Fruit fly (Drosophila melanogaster) whole organism, pupa: ENCODE results near the gene nrv2.

Experiments
- CG10348 ChIP-seq: fragments of 200-800 bp; sonication (Bioruptor generic); IDR thresholded peaks from 2 replicates; pipeline ENCODE4 v1.3.6; 2022; ENCODE audit warnings: missing biosample characterization, missing genetic modification characterization
- CG14655 ChIP-seq: fragments of 200-800 bp; sonication (Bioruptor generic); optimal IDR thresholded peaks from 3 replicates; lab custom pipeline; 2017; ENCODE audit warnings: mild to moderate bottlenecking, missing biosample characterization, missing genetic modification reagents, missing genetic modification characterization
- CG15710 ChIP-seq: fragments of 200-800 bp; sonication (Bioruptor generic); optimal IDR thresholded peaks from 2 replicates; lab custom pipeline; 2018; ENCODE audit warnings: missing biosample characterization, mild to moderate bottlenecking, missing genetic modification characterization, moderate library complexity
- CG17806 ChIP-seq: fragments of 200-800 bp; sonication (Bioruptor generic); optimal IDR thresholded peaks from 2 replicates; lab custom pipeline; 2018; ENCODE audit warnings: missing biosample characterization, mild to moderate bottlenecking, missing genetic modification characterization, moderate library complexity
- CG32121 ChIP-seq: fragments of 200-800 bp; sonication (Bioruptor generic); IDR thresholded peaks from 2 replicates; pipeline ENCODE4 v1.3.6; 2022; ENCODE audit warnings: missing biosample characterization, missing genetic modification characterization
- EcR ChIP-seq: fragments of 200-800 bp; sonication (Bioruptor generic); optimal IDR thresholded peaks from 3 replicates; lab custom pipeline; 2019; ENCODE audit warnings: missing biosample characterization, missing genetic modification characterization, mild to moderate bottlenecking, moderate library complexity, missing genetic modification reagents
- Pif1A ChIP-seq: fragments of 200-800 bp; sonication (Bioruptor generic); optimal IDR thresholded peaks from 3 replicates; lab custom pipeline; 2016; ENCODE audit warnings: missing biosample characterization, missing genetic modification characterization
- fd96Ca ChIP-seq: fragments of 200-800 bp; sonication (Bioruptor generic); IDR thresholded peaks from 3 replicates; pipeline ENCODE4 v1.3.6; 2022; ENCODE audit warnings: missing biosample characterization, missing genetic modification characterization
- gl ChIP-seq: fragments of 200-800 bp; sonication (Bioruptor generic); optimal IDR thresholded peaks from 2 replicates; lab custom pipeline; 2018; ENCODE audit warnings: missing biosample characterization, mild to moderate bottlenecking, missing genetic modification characterization
- rn ChIP-seq: fragments of 200-800 bp; sonication (Bioruptor generic); IDR thresholded peaks from 2 replicates; pipeline ENCODE4 v1.3.6; 2022; ENCODE audit warnings: missing biosample characterization, missing genetic modification characterization

DNA sequence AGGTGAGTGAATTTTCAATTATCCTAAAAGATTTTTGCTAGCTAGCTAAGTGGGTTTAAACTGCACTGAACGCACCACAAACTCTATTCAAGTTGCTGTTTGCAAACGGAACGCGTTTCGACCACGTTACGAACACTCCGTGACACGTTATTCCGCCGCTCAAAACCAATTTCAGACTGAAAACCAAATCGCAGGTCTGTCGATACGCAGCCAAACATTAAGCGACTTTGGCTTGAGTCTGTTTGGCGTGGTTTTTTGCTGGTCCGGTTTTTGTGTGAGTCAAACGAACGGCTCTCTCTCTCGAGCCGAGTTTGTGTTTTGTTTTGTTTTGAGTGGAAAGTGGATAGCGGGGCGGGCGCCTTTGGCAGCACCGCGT, 4.3 kb downstream of the nrv2 start:
- TF ChIP-seq gl (tag; lab: Kevin White, UChicago) (no peak), CG14655 (GFP tag; lab: Kevin White, UChicago) (no peak), CG15710 (tag; lab: Kevin White, UChicago) (no peak), CG10348 (GFP tag; lab: Robert Waterston, UW) (no peak), rn (no peak), CG17806 (tag; lab: Kevin White, UChicago) (no peak), EcR (no peak), fd96Ca (no peak), Pif1A (GFP tag; lab: Kevin White, UChicago) (no peak), CG32121 (no peak)
